Worm (Caenorhabditis elegans): ENCODE results near the gene mig-15.

mig-15 gene

DNA sequence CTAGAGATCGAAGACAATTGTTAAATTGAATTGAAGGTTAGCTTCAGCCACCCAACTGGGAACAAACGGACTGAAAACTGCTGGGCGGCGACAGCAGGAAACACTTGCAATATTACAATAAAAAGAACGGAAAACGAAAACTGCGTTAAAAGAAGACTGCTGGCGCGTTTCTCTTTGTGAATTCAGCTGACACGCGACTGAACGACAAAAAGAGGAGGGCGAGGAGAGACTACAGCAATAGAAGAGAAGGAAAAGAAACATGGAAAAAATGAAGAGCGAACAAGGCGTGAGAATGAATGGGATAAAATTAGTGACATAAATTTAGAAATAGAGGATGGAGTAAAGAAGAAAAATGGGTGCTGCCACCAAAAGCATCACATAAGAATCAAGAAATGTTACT, 50.8 kb downstream of the mig-15 start (continued):
- TF ChIP-seq syd-9 (tag; optimal IDR thresholded peaks at IDR 0.05) (no peak), Y22D7AL.16 (tag; optimal IDR thresholded peaks at IDR 0.05) (no peak), ets-4 (tag; optimal IDR thresholded peaks at IDR 0.05) (no peak), fax-1 (tag; optimal IDR thresholded peaks at IDR 0.05) (no peak), ceh-48 (tag; optimal IDR thresholded peaks at IDR 0.05) (no peak), ceh-14 (tag; optimal IDR thresholded peaks at IDR 0.05) (no peak), C08G9.2 (tag; optimal IDR thresholded peaks at IDR 0.05) (peak; percentile 34), ceh-34 (tag; optimal IDR thresholded peaks at IDR 0.05) (peak; percentile 33), unc-3 (GFP tag; conservative IDR thresholded peaks at IDR 0.05) (no peak), unc-3 (tag; optimal IDR thresholded peaks at IDR 0.05) (no peak), nhr-11 (tag; optimal IDR thresholded peaks at IDR 0.05) (no peak), ahr-1 (tag; optimal IDR thresholded peaks at IDR 0.05) (no peak), hlh-30 (tag; optimal IDR thresholded peaks at IDR 0.05; ENCODE audit: insufficient read depth) (peak; percentile 83), ceh-24 (tag; optimal IDR thresholded peaks at IDR 0.05) (no peak), ceh-6 (GFP tag; optimal IDR thresholded peaks at IDR 0.05) (peak; percentile 11), sox-4 (tag; optimal IDR thresholded peaks at IDR 0.05) (peak; percentile 5), eyg-1 (tag; optimal IDR thresholded peaks at IDR 0.05) (no peak), ceh-31 (tag; optimal IDR thresholded peaks at IDR 0.05) (peak; percentile 81), odd-2 (tag; optimal IDR thresholded peaks at IDR 0.05) (no peak), dmd-4 (tag; optimal IDR thresholded peaks at IDR 0.05; ENCODE audit: borderline replicate concordance) (no peak), ama-1 (optimal IDR thresholded peaks at IDR 0.05) (no peak), hlh-6 (tag; optimal IDR thresholded peaks at IDR 0.05) (peak; percentile 55), T23F11.4 (GFP tag; optimal IDR thresholded peaks at IDR 0.05) (no peak), pqm-1 (tag; optimal IDR thresholded peaks at IDR 0.05) (no peak), unc-55 (GFP tag; optimal IDR thresholded peaks at IDR 0.05) (no peak), elt-2 (tag; optimal IDR thresholded peaks at IDR 0.05) (peak; percentile 32), K09A11.1 (tag; optimal IDR thresholded peaks at IDR 0.05; ENCODE audit: insufficient read depth) (peak; percentile 18), ceh-19 (GFP tag; optimal IDR thresholded peaks at IDR 0.05) (no peak), ceh-45 (GFP tag; IDR thresholded peaks at IDR 0.05) (0 out of 2 replicates have a peak, but pooled peaks have one; percentile 6), ttx-3 (tag; optimal IDR thresholded peaks at IDR 0.05) (no peak), unc-86 (tag; optimal IDR thresholded peaks at IDR 0.05) (no peak), ceh-30 (tag; optimal IDR thresholded peaks at IDR 0.05) (no peak), gmeb-2 (tag; optimal IDR thresholded peaks at IDR 0.05) (no peak), C38D4.7 (GFP tag; optimal IDR thresholded peaks at IDR 0.05) (no peak), unc-42 (tag; optimal IDR thresholded peaks at IDR 0.05) (peak; percentile 77), pros-1 (tag; optimal IDR thresholded peaks at IDR 0.05) (peak; percentile 40)

DNA sequence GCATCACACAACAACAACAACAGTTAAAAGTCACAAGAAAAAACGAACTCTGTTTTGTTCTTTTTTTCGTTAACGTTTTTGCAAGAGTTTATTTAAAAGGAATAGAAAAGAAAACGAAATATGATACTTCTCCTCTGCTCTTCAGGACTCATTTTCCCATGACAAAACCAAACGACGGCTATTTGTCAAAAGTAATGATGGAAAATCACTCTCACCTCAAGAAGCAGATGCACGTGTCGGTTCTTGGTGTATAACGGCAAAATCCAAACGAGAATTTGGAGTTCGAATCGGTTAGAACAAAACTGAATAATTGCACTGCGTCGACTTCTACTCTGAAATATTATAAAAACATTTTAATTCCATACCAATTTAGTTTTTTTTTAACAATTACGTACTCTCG, 51.5 kb downstream of the mig-15 start:
- TF ChIP-seq K02D7.2 (tag; optimal IDR thresholded peaks at IDR 0.05) (no peak), nhr-232 (tag; optimal IDR thresholded peaks at IDR 0.05) (no peak), unc-55 (GFP tag; optimal IDR thresholded peaks at IDR 0.05) (no peak), dmd-4 (tag; optimal IDR thresholded peaks at IDR 0.05; ENCODE audit: borderline replicate concordance) (no peak), ets-4 (tag; optimal IDR thresholded peaks at IDR 0.05) (no peak), ceh-30 (tag; optimal IDR thresholded peaks at IDR 0.05) (no peak), fax-1 (tag; optimal IDR thresholded peaks at IDR 0.05) (no peak), madf-2 (tag; optimal IDR thresholded peaks at IDR 0.05) (no peak), syd-9 (tag; optimal IDR thresholded peaks at IDR 0.05) (no peak), zip-5 (tag; optimal IDR thresholded peaks at IDR 0.05) (no peak), dve-1 (tag; optimal IDR thresholded peaks at IDR 0.05) (no peak), lin-11 (tag; optimal IDR thresholded peaks at IDR 0.05) (no peak), odd-2 (tag; optimal IDR thresholded peaks at IDR 0.05) (no peak), pag-3 (tag; optimal IDR thresholded peaks at IDR 0.05; ENCODE audit: borderline replicate concordance) (no peak), ceh-48 (tag; optimal IDR thresholded peaks at IDR 0.05) (no peak)
